Fruit fly (Drosophila melanogaster) whole organism, embryonic: ENCODE measurements around the gene CCAP-R.

ENCODE experiments used
- Ada2b ChIP-seq: fragments of 200-800 bp; sonication (Bioruptor generic); IDR thresholded peaks from 2 replicates; pipeline ENCODE4 v1.3.6; 2022; ENCODE audit warnings: missing biosample characterization, missing genetic modification characterization
- BtbVII ChIP-seq: fragments of 200-800 bp; sonication (Bioruptor generic); optimal IDR thresholded peaks from 3 replicates; lab custom pipeline; 2017; ENCODE audit warnings: missing biosample characterization, mild to moderate bottlenecking, missing genetic modification characterization
- CG10209 ChIP-seq: fragments of 200-800 bp; sonication (Bioruptor generic); optimal IDR thresholded peaks from 3 replicates; lab custom pipeline; 2017; ENCODE audit warnings: missing biosample characterization, mild to moderate bottlenecking, missing genetic modification characterization, missing genetic modification reagents
- CG11504 ChIP-seq: fragments of 200-800 bp; sonication (Bioruptor generic); optimal IDR thresholded peaks from 3 replicates; lab custom pipeline; 2019; ENCODE audit warnings: missing biosample characterization, mild to moderate bottlenecking, missing genetic modification characterization, moderate library complexity
- CG12236 ChIP-seq: fragments of 200-800 bp; sonication (Bioruptor generic); optimal IDR thresholded peaks from 2 replicates; lab custom pipeline; 2016; ENCODE audit warnings: missing biosample characterization, missing genetic modification characterization
- CG13287 ChIP-seq: fragments of 200-800 bp; sonication (Bioruptor generic); IDR thresholded peaks from 2 replicates; pipeline ENCODE4 v1.3.6; 2022; ENCODE audit warnings: missing biosample characterization, missing genetic modification characterization; ENCODE audit not compliant: partially characterized antibody
- CG13296 ChIP-seq: fragments of 200-800 bp; sonication (Bioruptor generic); optimal IDR thresholded peaks from 3 replicates; lab custom pipeline; 2018; ENCODE audit warnings: missing biosample characterization, mild to moderate bottlenecking, missing genetic modification characterization
- CG14050 ChIP-seq: fragments of 200-800 bp; sonication (Bioruptor generic); IDR thresholded peaks from 3 replicates; pipeline ENCODE4 v1.3.6; 2022; ENCODE audit warnings: missing biosample characterization, missing genetic modification characterization
- CG15514 ChIP-seq: fragments of 200-800 bp; sonication (Bioruptor generic); optimal IDR thresholded peaks from 3 replicates; lab custom pipeline; 2017; ENCODE audit warnings: missing biosample characterization, missing genetic modification characterization, mild to moderate bottlenecking, moderate library complexity, missing genetic modification reagents
- CG18599 ChIP-seq: fragments of 200-800 bp; sonication (Bioruptor generic); optimal IDR thresholded peaks from 3 replicates; lab custom pipeline; 2017; ENCODE audit warnings: missing biosample characterization, missing genetic modification characterization, mild to moderate bottlenecking, moderate library complexity, missing genetic modification reagents
- CG2120 ChIP-seq: fragments of 200-800 bp; sonication (Bioruptor generic); optimal IDR thresholded peaks from 3 replicates; lab custom pipeline; 2016; ENCODE audit warnings: missing biosample characterization, missing genetic modification characterization
- CG32772 ChIP-seq: fragments of 200-800 bp; sonication (Bioruptor generic); IDR thresholded peaks from 2 replicates; pipeline ENCODE4 v1.3.6; 2022; ENCODE audit warnings: missing biosample characterization, missing genetic modification characterization
- CG3281 ChIP-seq: fragments of 200-800 bp; sonication (Bioruptor generic); optimal IDR thresholded peaks from 3 replicates; lab custom pipeline; 2017; ENCODE audit warnings: missing biosample characterization, mild to moderate bottlenecking, missing genetic modification characterization
- CG34422 ChIP-seq: fragments of 200-800 bp; sonication (Bioruptor generic); IDR thresholded peaks from 3 replicates; pipeline ENCODE4 v1.3.6; 2022; ENCODE audit warnings: missing biosample characterization, missing genetic modification characterization
- CG4282 ChIP-seq: fragments of 200-800 bp; sonication (Bioruptor generic); optimal IDR thresholded peaks from 2 replicates; lab custom pipeline; 2016; ENCODE audit warnings: missing biosample characterization, missing genetic modification characterization
- CG4328 ChIP-seq: fragments of 200-800 bp; sonication (Bioruptor generic); optimal IDR thresholded peaks from 3 replicates; lab custom pipeline; 2017; ENCODE audit warnings: missing biosample characterization, missing genetic modification reagents, missing genetic modification characterization
- CG6689 ChIP-seq: fragments of 200-800 bp; sonication (Bioruptor generic); IDR thresholded peaks from 2 replicates; pipeline ENCODE4 v1.3.6; 2022; ENCODE audit warnings: missing biosample characterization, missing genetic modification characterization
- CG6765 ChIP-seq: fragments of 200-800 bp; sonication (Bioruptor generic); optimal IDR thresholded peaks from 3 replicates; lab custom pipeline; 2017; ENCODE audit warnings: missing biosample characterization, mild to moderate bottlenecking, missing genetic modification characterization
- CG6813 ChIP-seq: fragments of 200-800 bp; sonication (Bioruptor generic); optimal IDR thresholded peaks from 2 replicates; lab custom pipeline; 2017; ENCODE audit warnings: missing biosample characterization, missing genetic modification characterization, mild to moderate bottlenecking, moderate library complexity, missing genetic modification reagents
- CG7357 ChIP-seq: fragments of 200-800 bp; sonication (Bioruptor generic); IDR thresholded peaks from 3 replicates; pipeline ENCODE4 v1.3.6; 2022; ENCODE audit warnings: missing biosample characterization, missing genetic modification characterization
- CG7556 ChIP-seq: fragments of 200-800 bp; sonication (Bioruptor generic); optimal IDR thresholded peaks from 2 replicates; lab custom pipeline; 2017; ENCODE audit warnings: missing biosample characterization, mild to moderate bottlenecking, missing genetic modification characterization
- CG9215 ChIP-seq: fragments of 200-800 bp; sonication (Bioruptor generic); IDR thresholded peaks from 2 replicates; pipeline ENCODE4 v1.3.6; 2022; ENCODE audit warnings: missing biosample characterization, missing genetic modification characterization
- CG9932 ChIP-seq: fragments of 200-800 bp; sonication (Bioruptor generic); IDR thresholded peaks from 2 replicates; pipeline ENCODE4 v1.3.6; 2022; ENCODE audit warnings: missing biosample characterization, missing genetic modification characterization
- Chrac-16 ChIP-seq: fragments of 200-800 bp; sonication (Bioruptor generic); optimal IDR thresholded peaks from 3 replicates; lab custom pipeline; 2016; ENCODE audit warnings: missing biosample characterization, missing genetic modification characterization
- Hand ChIP-seq: fragments of 200-800 bp; sonication (Bioruptor generic); optimal IDR thresholded peaks from 2 replicates; lab custom pipeline; 2017; ENCODE audit warnings: mild to moderate bottlenecking, missing biosample characterization, missing genetic modification reagents, missing genetic modification characterization
- Hr51 ChIP-seq, 2 experiments: fragments of 200-800 bp; sonication (Bioruptor generic); optimal IDR thresholded peaks; 2 replicates in 1 of 2; 3 replicates in 1 of 2; lab custom pipeline; 2016 to 2018; ENCODE audit warnings: missing biosample characterization in 2 of 2, missing genetic modification characterization in 2 of 2, mild to moderate bottlenecking in 1 of 2, moderate library complexity in 1 of 2
- Med ChIP-seq: fragments of 200-800 bp; sonication (Bioruptor generic); peaks from one replicate; lab custom pipeline; 2016; ENCODE audit warnings: missing biosample characterization, missing genetic modification characterization, mild to moderate bottlenecking, inconsistent platforms, moderate library complexity
- Meics ChIP-seq: fragments of 200-800 bp; sonication (Bioruptor generic); optimal IDR thresholded peaks from 2 replicates; lab custom pipeline; 2017; ENCODE audit warnings: missing biosample characterization, mild to moderate bottlenecking, missing genetic modification characterization
- Optix ChIP-seq: fragments of 200-800 bp; sonication (Bioruptor generic); IDR thresholded peaks from 3 replicates; pipeline ENCODE4 v1.3.6; 2022; ENCODE audit warnings: missing biosample characterization, missing genetic modification characterization
- Ptx1 ChIP-seq: fragments of 200-800 bp; sonication (Bioruptor generic); IDR thresholded peaks from 2 replicates; pipeline ENCODE4 v1.3.6; 2022; ENCODE audit warnings: missing biosample characterization, missing genetic modification characterization
- Xbp1 ChIP-seq: fragments of 200-800 bp; sonication (Bioruptor generic); optimal IDR thresholded peaks from 3 replicates; lab custom pipeline; 2016; ENCODE audit warnings: missing biosample characterization, mild to moderate bottlenecking, missing genetic modification characterization
- bsh ChIP-seq, 2 experiments: fragments of 200-800 bp; sonication (Bioruptor generic); optimal IDR thresholded peaks; 2 replicates each; lab custom pipeline; 2017 to 2018; ENCODE audit warnings: mild to moderate bottlenecking in 2 of 2, missing biosample characterization in 2 of 2, missing genetic modification characterization in 2 of 2, moderate library complexity in 1 of 2
- cas ChIP-seq: fragments of 200-800 bp; sonication (Bioruptor generic); IDR thresholded peaks from 2 replicates; pipeline ENCODE4 v1.3.6; 2022; ENCODE audit warnings: missing biosample characterization, missing genetic modification characterization
- corto ChIP-seq: fragments of 200-800 bp; sonication (Bioruptor generic); optimal IDR thresholded peaks from 2 replicates; lab custom pipeline; 2016; ENCODE audit warnings: missing biosample characterization, mild to moderate bottlenecking, missing genetic modification characterization, moderate library complexity
- crc ChIP-seq: fragments of 200-800 bp; sonication (Bioruptor generic); optimal IDR thresholded peaks from 2 replicates; lab custom pipeline; 2016; ENCODE audit warnings: missing biosample characterization, missing genetic modification characterization
- cwo ChIP-seq: fragments of 200-800 bp; sonication (Bioruptor generic); optimal IDR thresholded peaks from 3 replicates; lab custom pipeline; 2017; ENCODE audit warnings: missing biosample characterization, missing genetic modification characterization, mild to moderate bottlenecking, moderate library complexity, missing genetic modification reagents
- esg ChIP-seq: fragments of 200-800 bp; sonication (Bioruptor generic); conservative IDR thresholded peaks from 2 replicates; pipeline ENCODE4 v1.3.6; 2022; ENCODE audit warnings: missing biosample characterization, missing genetic modification characterization
- grn ChIP-seq: fragments of 200-800 bp; sonication (Bioruptor generic); optimal IDR thresholded peaks from 3 replicates; lab custom pipeline; 2017; ENCODE audit warnings: missing biosample characterization, missing genetic modification characterization
- hb ChIP-seq: fragments of 200-800 bp; sonication (Bioruptor generic); IDR thresholded peaks from 3 replicates; pipeline ENCODE4 v1.3.6; 2022; ENCODE audit warnings: missing biosample characterization, missing genetic modification characterization; ENCODE audit not compliant: partially characterized antibody
- klu ChIP-seq: fragments of 200-800 bp; sonication (Bioruptor generic); IDR thresholded peaks from 2 replicates; pipeline ENCODE4 v1.3.6; 2022; ENCODE audit warnings: missing biosample characterization, missing genetic modification characterization
- lilli ChIP-seq: fragments of 200-800 bp; sonication (Bioruptor generic); optimal IDR thresholded peaks from 3 replicates; lab custom pipeline; 2016; ENCODE audit warnings: missing biosample characterization, missing genetic modification characterization
- lmd ChIP-seq: fragments of 200-800 bp; sonication (Bioruptor generic); IDR thresholded peaks from 2 replicates; pipeline ENCODE4 v1.3.6; 2022; ENCODE audit warnings: missing biosample characterization, missing genetic modification characterization
- mam ChIP-seq: fragments of 200-800 bp; sonication (Bioruptor generic); optimal IDR thresholded peaks from 3 replicates; lab custom pipeline; 2016; ENCODE audit warnings: missing biosample characterization, missing genetic modification characterization
- org-1 ChIP-seq: fragments of 200-800 bp; sonication (Bioruptor generic); optimal IDR thresholded peaks from 2 replicates; lab custom pipeline; 2017; ENCODE audit warnings: missing biosample characterization, missing genetic modification characterization
- pum ChIP-seq: fragments of 200-800 bp; sonication (Bioruptor generic); optimal IDR thresholded peaks from 2 replicates; lab custom pipeline; 2016; ENCODE audit warnings: missing biosample characterization, missing genetic modification characterization
- row ChIP-seq: fragments of 200-800 bp; sonication (Bioruptor generic); IDR thresholded peaks from 3 replicates; pipeline ENCODE4 v1.3.6; 2022; ENCODE audit warnings: missing biosample characterization, missing genetic modification characterization
- sd ChIP-seq: fragments of 200-800 bp; sonication (Bioruptor generic); optimal IDR thresholded peaks from 3 replicates; lab custom pipeline; 2018; ENCODE audit warnings: missing biosample characterization, mild to moderate bottlenecking, missing genetic modification characterization, moderate library complexity
- sens ChIP-seq: fragments of 200-800 bp; sonication (Bioruptor generic); peaks from one replicate; lab custom pipeline; 2016; ENCODE audit warnings: missing biosample characterization, missing genetic modification characterization
- unpg ChIP-seq: fragments of 200-800 bp; sonication (Bioruptor generic); optimal IDR thresholded peaks from 3 replicates; lab custom pipeline; 2018; ENCODE audit warnings: missing biosample characterization, mild to moderate bottlenecking, missing genetic modification characterization, moderate library complexity
- vvl ChIP-seq: fragments of 200-800 bp; sonication (Bioruptor generic); IDR thresholded peaks from 2 replicates; pipeline ENCODE4 v1.3.6; 2022; ENCODE audit warnings: missing biosample characterization, missing genetic modification characterization
- zfh1 ChIP-seq: fragments of 200-800 bp; sonication (Bioruptor generic); IDR thresholded peaks from 3 replicates; pipeline ENCODE4 v1.3.6; 2022; ENCODE audit warnings: missing biosample characterization, missing genetic modification characterization

Gene CCAP-R

DNA sequence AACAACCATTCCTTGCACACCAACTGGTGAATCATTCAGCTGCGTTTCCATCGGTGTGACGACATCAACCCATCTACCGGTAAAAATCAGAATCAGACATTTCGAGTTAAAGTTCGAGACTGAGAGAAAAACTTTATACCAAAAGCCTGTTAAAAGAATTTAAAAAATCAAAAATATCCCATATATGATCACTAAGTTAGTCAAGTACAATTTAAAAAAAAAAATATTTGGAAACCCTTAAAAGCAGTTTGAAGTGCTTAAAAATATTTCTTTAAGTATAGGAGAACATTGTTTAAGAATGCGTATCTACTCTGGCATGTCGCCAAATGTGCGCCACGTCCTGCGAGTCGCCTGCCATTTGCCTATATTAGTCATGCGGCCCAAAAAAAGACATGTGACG, 12.4 kb upstream of the CCAP-R start (continued):
- TF ChIP-seq CG4282 (GFP tag; lab: Kevin White, UChicago) (no peak), Hand (GFP tag; lab: Kevin White, UChicago) (peak; percentile 44), Xbp1 (peak; percentile 4), CG11504 (tag; lab: Kevin White, UChicago) (peak; percentile 53), cwo (peak; percentile 60), CG32772 (GFP tag; lab: Robert Waterston, UW) (no peak), lmd (GFP tag; lab: Robert Waterston, UW) (peak; percentile 20; the same call in 1 of the 2 replicates), sens (GFP tag; lab: Kevin White, UChicago) (peak; percentile 71), vvl (peak; percentile 39; the same call in 1 of the 2 replicates), CG7357 (GFP tag; lab: Robert Waterston, UW) (0 out of 3 replicates have a peak, but pooled peaks have one; percentile 22), lilli (GFP tag; lab: Kevin White, UChicago) (peak; percentile 43), zfh1 (GFP tag; lab: Robert Waterston, UW) (no peak), corto (GFP tag; lab: Kevin White, UChicago) (no peak), grn (GFP tag; lab: Kevin White, UChicago) (no peak), Meics (GFP tag; lab: Kevin White, UChicago) (peak; percentile 62), CG13287 (no peak), Ptx1 (peak; percentile 45), CG2120 (GFP tag; lab: Kevin White, UChicago) (peak; percentile 73), BtbVII (GFP tag; lab: Kevin White, UChicago) (peak; percentile 23), CG12236 (no peak), Ada2b (GFP tag; lab: Robert Waterston, UW) (peak; percentile 45), Optix (no peak), CG10209 (GFP tag; lab: Kevin White, UChicago) (peak; percentile 7), mam (GFP tag; lab: Kevin White, UChicago) (peak; percentile 41), row (GFP tag; lab: Robert Waterston, UW) (peak; percentile 73), CG7556 (GFP tag; lab: Kevin White, UChicago) (peak; percentile 58), unpg (GFP tag; lab: Kevin White, UChicago) (no peak), esg (GFP tag; lab: Robert Waterston, UW) (0 out of 2 replicates have a peak, but pooled peaks have one; percentile 20), CG9932 (GFP tag; lab: Robert Waterston, UW) (peak; percentile 56), Med (GFP tag; lab: Kevin White, UChicago) (peak; percentile 61), CG13296 (GFP tag; lab: Kevin White, UChicago) (peak; percentile 1), CG6689 (GFP tag; lab: Robert Waterston, UW) (peak; percentile 51; the same call in 1 of the 2 replicates), CG3281 (GFP tag; lab: Kevin White, UChicago) (peak; percentile 43), CG9215 (GFP tag; lab: Robert Waterston, UW) (peak; percentile 46; the same call in 1 of the 2 replicates), CG14050 (GFP tag; lab: Robert Waterston, UW) (no peak), Chrac-16 (GFP tag; lab: Kevin White, UChicago) (no peak), sd (tag; lab: Kevin White, UChicago) (no peak), org-1 (GFP tag; lab: Kevin White, UChicago) (peak; percentile 12), CG34422 (GFP tag; lab: Robert Waterston, UW) (0 out of 3 replicates have a peak, but pooled peaks have one; percentile 28), CG6813 (GFP tag; lab: Kevin White, UChicago) (peak; percentile 34), CG6765 (GFP tag; lab: Kevin White, UChicago) (no peak), klu (GFP tag; lab: Robert Waterston, UW) (no peak), Hr51 (GFP tag; optimal IDR thresholded peaks at IDR 0.05; lab: Kevin White, UChicago) (peak in 1 of 2 experiments; percentile 75), CG4328 (no peak), crc (GFP tag; lab: Kevin White, UChicago) (no peak), pum (GFP tag; lab: Kevin White, UChicago) (no peak), CG18599 (GFP tag; lab: Kevin White, UChicago) (peak; percentile 86), hb (GFP tag; lab: Robert Waterston, UW) (no peak), cas (GFP tag; lab: Robert Waterston, UW) (no peak), CG15514 (GFP tag; lab: Kevin White, UChicago) (peak; percentile 35), bsh (GFP tag; optimal IDR thresholded peaks at IDR 0.05; lab: Kevin White, UChicago) (no peak)
